Worm (Caenorhabditis elegans): Measurements from ENCODE around the gene appg-1.

- peak; percentile 85 for TF ChIP-seq rnt-1 (tag; optimal IDR thresholded peaks at IDR 0.05)
- no peak for TF ChIP-seq F16B12.6 (tag; optimal IDR thresholded peaks at IDR 0.05)
- TF ChIP-seq Y116A8C.19 (tag; optimal IDR thresholded peaks at IDR 0.05; ENCODE audit: borderline replicate concordance), result no peak
- TF ChIP-seq mdl-1 (tag; optimal IDR thresholded peaks at IDR 0.05), result peak in 1 of 2 experiments; percentile 63
- TF ChIP-seq ceh-63 (GFP tag; optimal IDR thresholded peaks at IDR 0.05), result no peak
Observed at ce11 chrII:10300082-10300749, 25.6 kb upstream of the appg-1 start, which contains the start of gene nep-26.

Measured in whole organism, L1 larva.